Worm (Caenorhabditis elegans): Measurements from ENCODE around the gene cit-1.1.
A peak's percentile ranks its signal among the peaks of the same experiment; 100 is the strongest.

DNA sequence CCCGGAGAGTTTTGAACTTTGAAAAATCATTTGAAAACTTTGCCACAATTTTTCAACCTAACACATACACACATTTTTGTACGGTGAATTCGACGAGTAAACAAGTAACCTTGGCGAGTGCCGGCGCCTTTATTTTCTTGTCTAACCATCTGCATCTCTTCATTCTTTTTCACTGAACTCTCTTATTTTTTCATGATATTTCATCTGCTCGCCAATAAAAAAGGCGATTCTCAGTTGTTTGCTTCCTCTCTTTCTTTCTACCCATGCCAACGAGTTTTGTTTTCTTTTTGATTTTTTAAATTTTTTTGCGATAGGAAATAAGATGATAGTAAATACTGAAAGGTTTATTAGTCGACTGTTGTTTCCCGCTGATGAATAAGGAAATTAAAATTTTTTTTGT lies 30.9 kb downstream of the cit-1.1 start:
- no peak for TF ChIP-seq dpl-1 (GFP tag; optimal IDR thresholded peaks at IDR 0.05)
- TF ChIP-seq unc-62 (GFP tag; optimal IDR thresholded peaks at IDR 0.05) = no peak
- no peak for TF ChIP-seq Y67H2A.10 (GFP tag; conservative IDR thresholded peaks at IDR 0.05)
- TF ChIP-seq attf-5 (GFP tag; optimal IDR thresholded peaks at IDR 0.05) = peak; percentile 59
- TF ChIP-seq F57A8.1 (GFP tag; optimal IDR thresholded peaks at IDR 0.05) = no peak
- TF ChIP-seq hlh-26 (GFP tag; conservative IDR thresholded peaks at IDR 0.05) = no peak
- no peak for TF ChIP-seq ztf-22 (GFP tag; optimal IDR thresholded peaks at IDR 0.05)
- TF ChIP-seq akir-1 (GFP tag; optimal IDR thresholded peaks at IDR 0.05) = no peak
- no peak for TF ChIP-seq Y53F4B.3 (GFP tag; IDR thresholded peaks at IDR 0.05)
- no peak for TF ChIP-seq tbx-9 (tag; optimal IDR thresholded peaks at IDR 0.05; ENCODE audit: borderline replicate concordance)
- no peak for TF ChIP-seq nfya-1 (tag; optimal IDR thresholded peaks at IDR 0.05; ENCODE audit: borderline replicate concordance, insufficient read depth)
- TF ChIP-seq ama-1 (optimal IDR thresholded peaks at IDR 0.05) = no peak
- TF ChIP-seq ama-1 (GFP tag; optimal IDR thresholded peaks at IDR 0.05) = no peak
- no peak for TF ChIP-seq Y95B8A.8 (GFP tag; IDR thresholded peaks at IDR 0.05)
- TF ChIP-seq madf-10 (tag; optimal IDR thresholded peaks at IDR 0.05) = no peak
